Fruit fly (Drosophila melanogaster) whole organism, embryonic: Measurements from ENCODE around the gene Tti1.

Source experiments
- ATbp ChIP-seq: fragments of 200-800 bp; sonication (Bioruptor generic); optimal IDR thresholded peaks from 2 replicates; lab custom pipeline; 2017; ENCODE audit warnings: missing biosample characterization, mild to moderate bottlenecking, missing genetic modification characterization, missing genetic modification reagents
- Asciz ChIP-seq: fragments of 200-800 bp; sonication (Bioruptor generic); optimal IDR thresholded peaks from 2 replicates; lab custom pipeline; 2017; ENCODE audit warnings: missing biosample characterization, mild to moderate bottlenecking, missing genetic modification characterization, missing genetic modification reagents
- Atf6 ChIP-seq: fragments of 200-800 bp; sonication (Bioruptor generic); IDR thresholded peaks from 2 replicates; pipeline ENCODE4 v1.3.6; 2022; ENCODE audit warnings: missing biosample characterization, missing genetic modification characterization
- CG12071 ChIP-seq: fragments of 200-800 bp; sonication (Bioruptor generic); optimal IDR thresholded peaks from 3 replicates; lab custom pipeline; 2018; ENCODE audit warnings: missing biosample characterization, mild to moderate bottlenecking, missing genetic modification characterization
- CG12659 ChIP-seq: fragments of 200-800 bp; sonication (Bioruptor generic); optimal IDR thresholded peaks from 3 replicates; lab custom pipeline; 2017; ENCODE audit warnings: mild to moderate bottlenecking, missing biosample characterization, missing genetic modification reagents, missing genetic modification characterization
- CG13287 ChIP-seq: fragments of 200-800 bp; sonication (Bioruptor generic); IDR thresholded peaks from 2 replicates; pipeline ENCODE4 v1.3.6; 2022; ENCODE audit warnings: missing biosample characterization, missing genetic modification characterization; ENCODE audit not compliant: partially characterized antibody
- CG1792 ChIP-seq: fragments of 200-800 bp; sonication (Bioruptor generic); optimal IDR thresholded peaks from 2 replicates; lab custom pipeline; 2016; ENCODE audit warnings: missing biosample characterization, missing genetic modification characterization
- CG18262 ChIP-seq: fragments of 200-800 bp; optimal IDR thresholded peaks from 3 replicates; lab custom pipeline; 2019; ENCODE audit warnings: missing biosample characterization, mild to moderate bottlenecking, missing genetic modification characterization, moderate library complexity
- CG2120 ChIP-seq: fragments of 200-800 bp; sonication (Bioruptor generic); optimal IDR thresholded peaks from 3 replicates; lab custom pipeline; 2016; ENCODE audit warnings: missing biosample characterization, missing genetic modification characterization
- CG2678 ChIP-seq: fragments of 200-800 bp; sonication (Bioruptor generic); optimal IDR thresholded peaks from 3 replicates; lab custom pipeline; 2019; ENCODE audit warnings: missing biosample characterization, mild to moderate bottlenecking, missing genetic modification characterization, moderate library complexity
- CG2712 ChIP-seq: fragments of 200-800 bp; optimal IDR thresholded peaks from 3 replicates; lab custom pipeline; 2019; ENCODE audit warnings: missing biosample characterization, mild to moderate bottlenecking, missing genetic modification characterization, moderate library complexity
- CG34224 ChIP-seq: fragments of 200-800 bp; sonication (Bioruptor generic); IDR thresholded peaks from 3 replicates; pipeline ENCODE4 v1.3.6; 2022; ENCODE audit warnings: missing biosample characterization, missing genetic modification characterization; ENCODE audit not compliant: partially characterized antibody
- CG34376 ChIP-seq: fragments of 200-800 bp; sonication (Bioruptor generic); optimal IDR thresholded peaks from 2 replicates; lab custom pipeline; 2018; ENCODE audit warnings: missing biosample characterization, mild to moderate bottlenecking, missing genetic modification characterization
- CG3838 ChIP-seq: fragments of 200-800 bp; sonication (Bioruptor generic); optimal IDR thresholded peaks from 3 replicates; lab custom pipeline; 2016; ENCODE audit warnings: missing biosample characterization, missing genetic modification characterization
- CG42726 ChIP-seq: fragments of 200-800 bp; sonication (Bioruptor generic); IDR thresholded peaks from 2 replicates; pipeline ENCODE4 v1.3.6; 2022; ENCODE audit warnings: missing biosample characterization, missing genetic modification characterization; ENCODE audit not compliant: partially characterized antibody
- CG4360 ChIP-seq: fragments of 200-800 bp; sonication (Bioruptor generic); IDR thresholded peaks from 2 replicates; pipeline ENCODE4 v1.3.6; 2022; ENCODE audit warnings: missing biosample characterization, missing genetic modification characterization
- CG6813 ChIP-seq: fragments of 200-800 bp; sonication (Bioruptor generic); optimal IDR thresholded peaks from 2 replicates; lab custom pipeline; 2017; ENCODE audit warnings: missing biosample characterization, missing genetic modification characterization, mild to moderate bottlenecking, moderate library complexity, missing genetic modification reagents
- CG8290 ChIP-seq, 3 experiments: fragments of 200-800 bp; sonication (Bioruptor generic); optimal IDR thresholded peaks; 2 replicates each; lab custom pipeline; 2016 to 2019; ENCODE audit warnings: missing biosample characterization in 3 of 3, missing genetic modification characterization in 3 of 3, mild to moderate bottlenecking in 2 of 3, moderate library complexity in 1 of 3
- CG8388 ChIP-seq: fragments of 200-800 bp; sonication (Bioruptor generic); optimal IDR thresholded peaks from 2 replicates; lab custom pipeline; 2019; ENCODE audit warnings: missing biosample characterization, mild to moderate bottlenecking, missing genetic modification characterization, moderate library complexity
- CG9727 ChIP-seq: fragments of 200-800 bp; sonication (Bioruptor generic); optimal IDR thresholded peaks from 3 replicates; lab custom pipeline; 2017; ENCODE audit warnings: missing biosample characterization, mild to moderate bottlenecking, missing genetic modification characterization
- D ChIP-seq, 2 experiments: fragments of 200-800 bp in 1 of 2; fragments of >200 bp in 1 of 2; sonication (Bioruptor generic) in 1 of 2; optimal IDR thresholded peaks; 2 replicates in 1 of 2; 3 replicates in 1 of 2; lab custom pipeline; 2017; ENCODE audit warnings: mild to moderate bottlenecking in 1 of 2, missing biosample characterization in 1 of 2, missing genetic modification characterization in 1 of 2, missing genetic modification reagents in 1 of 2
- Dek ChIP-seq: fragments of 200-800 bp; sonication (Bioruptor generic); optimal IDR thresholded peaks from 3 replicates; lab custom pipeline; 2019; ENCODE audit warnings: missing biosample characterization, mild to moderate bottlenecking, missing genetic modification characterization, moderate library complexity
- Dip2 ChIP-seq: fragments of 200-800 bp; sonication (Bioruptor generic); IDR thresholded peaks from 2 replicates; pipeline ENCODE4 v1.3.6; 2022; ENCODE audit warnings: missing biosample characterization, missing genetic modification characterization
- Dp ChIP-seq: fragments of 200-800 bp; sonication (Bioruptor generic); optimal IDR thresholded peaks from 2 replicates; lab custom pipeline; 2018; ENCODE audit warnings: missing biosample characterization, mild to moderate bottlenecking, missing genetic modification characterization, moderate library complexity
- E2f2 ChIP-seq: fragments of 200-800 bp; sonication (Bioruptor generic); IDR thresholded peaks from 2 replicates; pipeline ENCODE4 v1.3.6; 2022; ENCODE audit warnings: missing biosample characterization, missing genetic modification characterization
- MBD-R2 ChIP-seq: fragments of 200-800 bp; sonication (Bioruptor generic); IDR thresholded peaks from 2 replicates; pipeline ENCODE4 v1.3.6; 2022; ENCODE audit warnings: missing biosample characterization, missing genetic modification characterization
- MESR4 ChIP-seq: fragments of 200-800 bp; sonication (Bioruptor generic); optimal IDR thresholded peaks from 2 replicates; lab custom pipeline; 2018; ENCODE audit warnings: missing biosample characterization, mild to moderate bottlenecking, missing genetic modification characterization, moderate library complexity
- MTF-1 ChIP-seq: fragments of 200-800 bp; sonication (Bioruptor generic); optimal IDR thresholded peaks from 2 replicates; lab custom pipeline; 2018; ENCODE audit warnings: missing biosample characterization, mild to moderate bottlenecking, missing genetic modification characterization, borderline replicate concordance
- Ptx1 ChIP-seq: fragments of 200-800 bp; sonication (Bioruptor generic); IDR thresholded peaks from 2 replicates; pipeline ENCODE4 v1.3.6; 2022; ENCODE audit warnings: missing biosample characterization, missing genetic modification characterization
- Side ChIP-seq: fragments of 200-800 bp; sonication (Bioruptor generic); optimal IDR thresholded peaks from 2 replicates; lab custom pipeline; 2016; ENCODE audit warnings: missing biosample characterization, missing genetic modification characterization
- Tbp ChIP-seq: fragments of >200 bp; optimal IDR thresholded peaks from 2 replicates; lab custom pipeline; 2018; ENCODE audit warnings: missing biosample characterization, missing genetic modification characterization
- Xbp1 ChIP-seq: fragments of 200-800 bp; sonication (Bioruptor generic); optimal IDR thresholded peaks from 3 replicates; lab custom pipeline; 2016; ENCODE audit warnings: missing biosample characterization, mild to moderate bottlenecking, missing genetic modification characterization
- bigmax ChIP-seq: fragments of 200-800 bp; sonication (Bioruptor generic); optimal IDR thresholded peaks from 2 replicates; lab custom pipeline; 2018; ENCODE audit warnings: missing biosample characterization, mild to moderate bottlenecking, missing genetic modification characterization
- dan ChIP-seq: fragments of 200-800 bp; sonication (Bioruptor generic); IDR thresholded peaks from 2 replicates; pipeline ENCODE4 v1.3.6; 2022; ENCODE audit warnings: missing biosample characterization, missing genetic modification characterization
- jigr1 ChIP-seq: fragments of 200-800 bp; sonication (Bioruptor generic); IDR thresholded peaks from 3 replicates; pipeline ENCODE4 v1.3.6; 2022; ENCODE audit warnings: missing biosample characterization, missing genetic modification characterization
- ken ChIP-seq: fragments of 200-800 bp; sonication (Bioruptor generic); IDR thresholded peaks from 3 replicates; pipeline ENCODE4 v1.3.6; 2022; ENCODE audit warnings: missing biosample characterization, missing genetic modification characterization
- nom ChIP-seq: fragments of 200-800 bp; sonication (Bioruptor generic); optimal IDR thresholded peaks from 2 replicates; lab custom pipeline; 2017; ENCODE audit warnings: missing biosample characterization, missing genetic modification characterization, mild to moderate bottlenecking, moderate library complexity, missing genetic modification reagents
- p53 ChIP-seq: fragments of 200-800 bp; sonication (Bioruptor generic); optimal IDR thresholded peaks from 2 replicates; lab custom pipeline; 2016; ENCODE audit warnings: missing biosample characterization, missing genetic modification characterization
- prd ChIP-seq, 3 experiments: fragments of >200 bp in 2 of 3; fragments of 200-800 bp in 1 of 3; sonication (Bioruptor generic) in 1 of 3; optimal IDR thresholded peaks in 2 of 3; IDR thresholded peaks in 1 of 3; 2 replicates in 2 of 3; 3 replicates in 1 of 3; pipeline versions ENCODE4 v1.3.6 to Lab custom; 2017 to 2022; ENCODE audit warnings: missing biosample characterization in 1 of 3, missing genetic modification characterization in 1 of 3
- row ChIP-seq: fragments of 200-800 bp; sonication (Bioruptor generic); IDR thresholded peaks from 3 replicates; pipeline ENCODE4 v1.3.6; 2022; ENCODE audit warnings: missing biosample characterization, missing genetic modification characterization
- sc ChIP-seq, 3 experiments: fragments of >200 bp in 2 of 3; fragments of 200-800 bp in 1 of 3; sonication (Bioruptor generic) in 1 of 3; optimal IDR thresholded peaks; 2 replicates in 2 of 3; 3 replicates in 1 of 3; lab custom pipeline; 2017; ENCODE audit warnings: mild to moderate bottlenecking in 1 of 3, missing biosample characterization in 1 of 3, missing genetic modification characterization in 1 of 3, missing genetic modification reagents in 1 of 3
- sens ChIP-seq: fragments of 200-800 bp; sonication (Bioruptor generic); peaks from one replicate; lab custom pipeline; 2016; ENCODE audit warnings: missing biosample characterization, missing genetic modification characterization
- so ChIP-seq: fragments of 200-800 bp; sonication (Bioruptor generic); IDR thresholded peaks from 3 replicates; pipeline ENCODE4 v1.3.6; 2022; ENCODE audit warnings: missing biosample characterization, missing genetic modification characterization
- tap ChIP-seq: fragments of 200-800 bp; optimal IDR thresholded peaks from 3 replicates; lab custom pipeline; 2019; ENCODE audit warnings: missing biosample characterization, mild to moderate bottlenecking, missing genetic modification characterization, moderate library complexity
- unpg ChIP-seq: fragments of 200-800 bp; sonication (Bioruptor generic); optimal IDR thresholded peaks from 3 replicates; lab custom pipeline; 2018; ENCODE audit warnings: missing biosample characterization, mild to moderate bottlenecking, missing genetic modification characterization, moderate library complexity
- vfl ChIP-seq: fragments of 200-800 bp; sonication (Bioruptor generic); optimal IDR thresholded peaks from 2 replicates; lab custom pipeline; 2016; ENCODE audit warnings: missing biosample characterization, missing genetic modification characterization

The Tti1 gene

DNA sequence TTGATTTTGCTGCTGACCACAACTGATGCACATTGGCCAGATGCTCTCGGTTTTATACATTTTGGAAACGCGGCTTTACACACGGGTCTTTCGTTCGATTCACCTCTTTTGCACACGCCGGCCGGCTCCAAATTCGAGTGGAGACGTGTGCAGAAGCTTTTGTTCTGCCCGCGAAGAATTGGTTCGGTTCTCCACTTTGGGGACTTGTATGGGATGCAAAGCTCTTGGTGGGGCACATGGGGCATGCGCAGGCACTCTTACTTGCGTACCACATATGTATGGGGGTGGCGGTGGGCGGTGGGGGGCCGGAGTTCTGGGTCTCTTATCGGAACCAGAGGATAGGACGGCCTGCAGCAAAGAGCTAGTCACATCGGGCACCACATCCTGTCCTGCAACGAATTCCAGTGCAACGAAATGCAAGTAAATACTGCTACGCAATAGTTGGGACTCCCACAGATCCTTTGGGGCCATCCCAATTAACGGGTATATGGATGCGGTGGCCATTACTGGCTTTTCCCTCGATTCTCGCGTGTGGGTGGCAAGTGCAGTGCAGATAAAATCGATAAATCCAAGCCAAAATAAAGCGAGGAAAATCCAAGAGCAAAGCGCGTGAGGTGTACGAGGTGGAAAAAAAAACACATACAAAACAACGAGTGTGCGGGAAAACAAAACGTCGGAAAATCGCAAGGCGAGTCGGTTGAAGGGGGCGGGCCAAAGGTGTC, 30.0 kb upstream of the Tti1 start, which contains the start of the genes MtnA and CG8500 (continued):
- peak; percentile 14 for TF ChIP-seq CG34376 (GFP tag; lab: Kevin White, UChicago)
- no peak for TF ChIP-seq Tbp
- 0 out of 2 replicates have a peak, but pooled peaks have one; percentile 12 for TF ChIP-seq Ptx1
- peak; percentile 55; the same call in 1 of the 2 replicates for TF ChIP-seq MBD-R2 (GFP tag; lab: Robert Waterston, UW)
- TF ChIP-seq MTF-1: peak; percentile 100
- peak; percentile 52; the same call in 1 of the 2 replicates for TF ChIP-seq CG42726
- TF ChIP-seq ken: 0 out of 3 replicates have a peak, but pooled peaks have one; percentile 31
- TF ChIP-seq Dek: peak; percentile 53
- TF ChIP-seq CG3838 (GFP tag; lab: Kevin White, UChicago): no peak
- peak; percentile 68 for TF ChIP-seq E2f2 (GFP tag; lab: Robert Waterston, UW)
- TF ChIP-seq CG8290 (GFP tag; optimal IDR thresholded peaks at IDR 0.05; lab: Kevin White, UChicago): no peak
- TF ChIP-seq CG8290 (tag; optimal IDR thresholded peaks at IDR 0.05; lab: Kevin White, UChicago): peak in 1 of 2 experiments; percentile 62
- TF ChIP-seq CG12071 (GFP tag; lab: Kevin White, UChicago): no peak
- TF ChIP-seq unpg: no peak
- no peak for TF ChIP-seq vfl (GFP tag; lab: Kevin White, UChicago)
- TF ChIP-seq CG13287 (GFP tag; lab: Robert Waterston, UW): peak; percentile 51
- TF ChIP-seq CG12659 (GFP tag; lab: Kevin White, UChicago): peak; percentile 20
- peak; percentile 64 for TF ChIP-seq Dp (GFP tag; lab: Kevin White, UChicago)
- TF ChIP-seq jigr1: no peak
- TF ChIP-seq sens (GFP tag; lab: Kevin White, UChicago): peak; percentile 33
- no peak for TF ChIP-seq D (optimal IDR thresholded peaks at IDR 0.05; lab: Kevin White, UChicago)
- no peak for TF ChIP-seq D (GFP tag; optimal IDR thresholded peaks at IDR 0.05; lab: Kevin White, UChicago)
- TF ChIP-seq bigmax: peak; percentile 12
- no peak for TF ChIP-seq CG4360 (GFP tag; lab: Robert Waterston, UW)
- TF ChIP-seq CG34224 (GFP tag; lab: Robert Waterston, UW): no peak
- TF ChIP-seq MESR4 (GFP tag; lab: Kevin White, UChicago): peak; percentile 23
- no peak for TF ChIP-seq sc (optimal IDR thresholded peaks at IDR 0.05; lab: Kevin White, UChicago)
- TF ChIP-seq sc (GFP tag; optimal IDR thresholded peaks at IDR 0.05; lab: Kevin White, UChicago): no peak

DNA sequence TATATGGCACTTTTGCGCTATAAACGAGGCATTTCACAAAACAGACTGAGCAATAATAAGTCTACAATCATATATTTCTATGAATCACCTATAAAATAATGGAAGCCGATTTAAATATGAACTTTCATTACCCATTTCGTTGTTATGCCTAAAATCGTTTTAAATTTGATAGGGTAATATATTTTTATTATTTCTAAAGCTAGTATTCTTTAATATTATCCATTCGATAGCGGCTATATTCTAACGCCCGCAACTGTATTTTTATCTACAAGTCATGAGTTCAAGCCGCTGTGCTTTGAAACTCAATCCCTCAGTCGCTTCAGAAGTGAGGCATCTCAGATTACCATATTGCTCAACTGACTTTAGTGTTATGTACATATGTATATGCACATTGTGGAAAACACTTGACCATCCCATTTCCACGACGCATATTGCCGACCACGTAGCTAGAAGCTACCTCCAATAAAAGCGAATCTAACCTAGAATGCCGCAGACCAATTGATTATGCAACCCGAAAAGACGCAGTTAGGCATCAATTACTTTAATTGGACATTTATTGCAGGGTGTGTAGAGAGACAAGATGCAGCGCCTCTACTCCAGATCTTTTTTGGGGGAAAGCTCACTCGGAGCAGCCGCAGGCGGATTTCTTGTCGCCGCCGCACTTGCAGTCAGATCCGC, 28.9 kb upstream of the Tti1 start:
- TF ChIP-seq so (GFP tag; lab: Robert Waterston, UW) (0 out of 3 replicates have a peak, but pooled peaks have one; percentile 25), CG2120 (GFP tag; lab: Kevin White, UChicago) (peak; percentile 24), Atf6 (GFP tag; lab: Robert Waterston, UW) (no peak), tap (peak; percentile 14), dan (GFP tag; lab: Robert Waterston, UW) (no peak), Xbp1 (GFP tag; lab: Kevin White, UChicago) (peak; percentile 6), nom (no peak), Side (GFP tag; lab: Kevin White, UChicago) (no peak), Asciz (GFP tag; lab: Kevin White, UChicago) (no peak), row (GFP tag; lab: Robert Waterston, UW) (peak; percentile 41; the same call in 1 of the 3 replicates), CG18262 (tag; lab: Kevin White, UChicago) (peak; percentile 27), p53 (GFP tag; lab: Kevin White, UChicago) (no peak), prd (optimal IDR thresholded peaks at IDR 0.05; lab: Kevin White, UChicago) (no peak), prd (GFP tag; IDR thresholded peaks at IDR 0.05; lab: Robert Waterston, UW) (0 out of 3 replicates have a peak, but pooled peaks have one; percentile 17), CG9727 (no peak), ATbp (GFP tag; lab: Kevin White, UChicago) (peak; percentile 29), CG2678 (tag; lab: Kevin White, UChicago) (peak; percentile 25), CG2712 (peak; percentile 35), Dip2 (GFP tag; lab: Robert Waterston, UW) (no peak), CG6813 (GFP tag; lab: Kevin White, UChicago) (no peak), CG1792 (GFP tag; lab: Kevin White, UChicago) (no peak), CG8388 (peak; percentile 50)
